Fruit fly (Drosophila melanogaster) whole organism, adult: ENCODE data around the gene PIG-H.

ENCODE experiments used
- CG11617 ChIP-seq: fragments of 200-800 bp; sonication (Bioruptor generic); optimal IDR thresholded peaks from 2 replicates; lab custom pipeline; 2017; ENCODE audit warnings: mild to moderate bottlenecking, missing biosample characterization, missing genetic modification reagents, missing genetic modification characterization
- CG12768 ChIP-seq: fragments of 200-800 bp; sonication (Bioruptor generic); optimal IDR thresholded peaks from 2 replicates; lab custom pipeline; 2017; ENCODE audit warnings: missing biosample characterization, missing genetic modification characterization, mild to moderate bottlenecking, moderate library complexity, missing genetic modification reagents
- CG14711 ChIP-seq: fragments of 200-800 bp; sonication (Bioruptor generic); optimal IDR thresholded peaks from 2 replicates; lab custom pipeline; 2018; ENCODE audit warnings: missing biosample characterization, mild to moderate bottlenecking, missing genetic modification characterization, moderate library complexity
- CG33017 ChIP-seq: fragments of 200-800 bp; sonication (Bioruptor generic); optimal IDR thresholded peaks from 2 replicates; lab custom pipeline; 2018; ENCODE audit warnings: missing biosample characterization, mild to moderate bottlenecking, missing genetic modification characterization, moderate library complexity
- CG5204 ChIP-seq: fragments of 200-800 bp; sonication (Bioruptor generic); optimal IDR thresholded peaks from 2 replicates; lab custom pipeline; 2016; ENCODE audit warnings: missing biosample characterization, missing genetic modification characterization
- CG7045 ChIP-seq: fragments of 200-800 bp; sonication (Bioruptor generic); optimal IDR thresholded peaks from 2 replicates; lab custom pipeline; 2017; ENCODE audit warnings: missing biosample characterization, mild to moderate bottlenecking, missing genetic modification characterization
- Hr96 ChIP-seq: fragments of 200-800 bp; sonication (Bioruptor generic); optimal IDR thresholded peaks from 2 replicates; lab custom pipeline; 2016; ENCODE audit warnings: missing biosample characterization, missing genetic modification characterization
- Mnt ChIP-seq: fragments of 200-800 bp; sonication (Bioruptor generic); optimal IDR thresholded peaks from 2 replicates; lab custom pipeline; 2016; ENCODE audit warnings: missing biosample characterization, mild to moderate bottlenecking, missing genetic modification characterization
- cic ChIP-seq: fragments of 200-800 bp; sonication (Bioruptor generic); optimal IDR thresholded peaks from 2 replicates; lab custom pipeline; 2017; ENCODE audit warnings: missing biosample characterization, mild to moderate bottlenecking, missing genetic modification characterization, moderate library complexity
- cnc ChIP-seq, 2 experiments: fragments of >200 bp; optimal IDR thresholded peaks; 2 replicates each; lab custom pipeline; 2017

DNA sequence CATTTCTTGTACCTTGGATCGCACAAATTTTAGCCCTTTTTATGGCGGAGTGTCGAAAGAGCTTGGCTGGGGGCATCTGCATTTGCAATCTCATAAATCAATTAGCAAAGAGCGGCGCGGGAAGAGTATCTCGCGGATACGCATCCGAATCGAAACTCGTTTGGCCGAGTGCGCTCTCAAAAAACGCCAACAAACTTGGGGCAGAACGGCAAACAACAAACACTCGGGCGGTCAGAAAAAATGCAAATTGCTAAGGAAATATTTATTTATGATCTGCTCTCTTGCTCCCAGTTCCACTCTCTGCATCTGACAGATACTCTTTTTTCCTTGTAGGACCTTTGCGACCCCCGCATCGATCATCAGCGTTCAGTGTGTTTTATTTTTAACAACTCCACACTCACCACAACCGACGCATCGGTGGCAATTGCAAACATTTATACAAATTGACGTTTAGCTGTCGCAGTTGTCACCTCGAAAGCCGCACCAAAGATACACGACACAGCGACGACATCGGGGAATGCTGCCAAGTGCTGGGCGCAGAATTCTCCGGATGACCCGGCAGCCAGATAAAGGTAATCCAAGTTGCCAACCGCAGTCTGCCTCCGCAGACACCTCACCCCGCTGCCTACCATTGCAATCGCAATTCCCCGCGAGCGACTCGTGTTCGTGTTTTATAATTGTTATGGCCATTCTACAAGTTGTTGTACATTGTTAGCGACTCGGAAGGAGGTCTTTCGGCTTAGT is 30.5 kb upstream of the PIG-H start:
- TF ChIP-seq CG14711 (tag; lab: Kevin White, UChicago) = no peak
- no peak for TF ChIP-seq CG11617 (GFP tag; lab: Kevin White, UChicago)
- no peak for TF ChIP-seq CG33017 (tag; lab: Kevin White, UChicago)
- TF ChIP-seq cic = no peak
- no peak for TF ChIP-seq CG5204 (GFP tag; lab: Kevin White, UChicago)
- no peak for TF ChIP-seq Hr96
- no peak for TF ChIP-seq Mnt (GFP tag; lab: Kevin White, UChicago)
- TF ChIP-seq cnc (optimal IDR thresholded peaks at IDR 0.05; lab: Kevin White, UChicago) = no peak
- TF ChIP-seq CG7045 = no peak
- TF ChIP-seq CG12768 (GFP tag; lab: Kevin White, UChicago) = no peak
